Worm (Caenorhabditis elegans) whole organism, L2 larva: ENCODE results near the gene T05B4.13.

ENCODE experiments used
- ZK546.5 ChIP-seq: sonication (generic microtip); optimal IDR thresholded peaks from 2 replicates; lab custom pipeline; 2017; ENCODE audit warnings: missing biosample characterization, missing genetic modification characterization
- ceh-16 ChIP-seq: fragments of 150-350 bp; optimal IDR thresholded peaks from 2 replicates; lab custom pipeline; 2014; ENCODE audit warnings: missing biosample characterization, missing genetic modification characterization
- dmd-4 ChIP-seq: sonication (generic microtip); optimal IDR thresholded peaks from 2 replicates; lab custom pipeline; 2017; ENCODE audit warnings: missing biosample characterization, missing genetic modification characterization
- mab-5 ChIP-seq: fragments of 150-350 bp; optimal IDR thresholded peaks from 2 replicates; lab custom pipeline; 2014; ENCODE audit warnings: missing biosample characterization, missing genetic modification characterization
- nhr-11 ChIP-seq: fragments of 150-350 bp; optimal IDR thresholded peaks from 2 replicates; lab custom pipeline; 2014; ENCODE audit warnings: missing biosample characterization, missing genetic modification characterization
- nhr-237 ChIP-seq: fragments of 150-350 bp; optimal IDR thresholded peaks from 2 replicates; lab custom pipeline; 2014; ENCODE audit warnings: missing biosample characterization, missing genetic modification characterization

DNA sequence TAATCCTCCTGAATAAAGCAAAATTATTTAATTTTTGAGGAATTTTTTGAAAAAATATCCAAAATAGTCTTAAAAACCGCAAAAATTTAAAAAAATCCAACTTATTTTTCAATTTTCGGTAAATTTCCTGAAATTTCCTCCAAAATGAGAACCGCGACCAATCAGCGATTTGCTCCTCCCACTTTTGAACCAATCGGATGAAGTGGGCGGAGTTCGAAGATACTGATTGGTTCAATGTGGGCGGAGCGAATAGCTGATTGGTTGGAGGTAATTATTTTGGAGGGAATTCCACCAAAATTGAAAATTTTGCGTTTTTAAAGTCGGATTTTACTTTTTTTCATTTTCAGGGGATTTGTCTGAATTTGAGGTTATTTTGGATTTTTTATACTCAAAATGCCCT, 40.7 kb upstream of the T05B4.13 start:
- TF ChIP-seq dmd-4 (no peak), ZK546.5 (tag; lab: Kevin White, UChicago) (no peak), mab-5 (tag; lab: Kevin White, UChicago) (no peak), nhr-237 (tag; lab: Kevin White, UChicago) (no peak), nhr-11 (tag; lab: Kevin White, UChicago) (no peak), ceh-16 (tag; lab: Kevin White, UChicago) (no peak)
